Worm (Caenorhabditis elegans): ENCODE data around the gene F13B12.7.

The F13B12.7 gene

DNA sequence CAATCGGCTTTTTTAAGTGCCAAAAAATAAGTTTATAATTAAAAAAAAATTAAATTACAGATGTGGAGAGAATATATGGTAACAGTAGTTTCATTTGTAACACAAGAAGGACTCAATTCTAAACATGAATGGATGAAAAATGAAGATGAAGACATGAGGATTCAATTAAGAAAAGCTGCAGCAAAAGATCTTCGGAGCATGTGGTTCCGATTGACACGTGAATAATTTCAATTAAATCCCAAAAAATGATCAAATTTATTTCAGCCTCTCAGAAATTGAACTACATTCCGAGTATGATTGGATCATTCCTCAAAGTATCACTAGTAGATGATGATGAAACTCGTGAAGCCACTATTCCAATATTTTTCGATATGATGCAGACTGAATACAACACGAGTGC lies 45.8 kb downstream of the F13B12.7 start:
- TF ChIP-seq nhr-10 (tag; optimal IDR thresholded peaks at IDR 0.05): no peak
- no peak for TF ChIP-seq aly-2 (tag; optimal IDR thresholded peaks at IDR 0.05)
- TF ChIP-seq nhr-77 (tag; optimal IDR thresholded peaks at IDR 0.05): no peak
- no peak for TF ChIP-seq zag-1 (tag; optimal IDR thresholded peaks at IDR 0.05)
- TF ChIP-seq F13H6.1 (tag; optimal IDR thresholded peaks at IDR 0.05): no peak
- no peak for TF ChIP-seq snpc-4 (tag; optimal IDR thresholded peaks at IDR 0.05)
